Worm (Caenorhabditis elegans) whole organism, mixed stage, embryonic: ENCODE data around the gene irk-1.

Source experiments
- nhr-237 ChIP-seq: fragments of 150-350 bp; optimal IDR thresholded peaks from 2 replicates; lab custom pipeline; 2014; ENCODE audit warnings: missing biosample characterization, missing genetic modification characterization
- snpc-4 ChIP-seq: fragments of 150-350 bp; optimal IDR thresholded peaks from 2 replicates; lab custom pipeline; 2014; ENCODE audit warnings: missing biosample characterization, missing genetic modification characterization
- unc-39 ChIP-seq: fragments of 150-350 bp; optimal IDR thresholded peaks from 2 replicates; lab custom pipeline; 2014; ENCODE audit warnings: missing biosample characterization, missing genetic modification characterization
- unc-62 ChIP-seq: fragments of 150-350 bp; optimal IDR thresholded peaks from 2 replicates; lab custom pipeline; 2014; ENCODE audit warnings: missing biosample characterization, missing genetic modification reagents, missing genetic modification characterization

DNA sequence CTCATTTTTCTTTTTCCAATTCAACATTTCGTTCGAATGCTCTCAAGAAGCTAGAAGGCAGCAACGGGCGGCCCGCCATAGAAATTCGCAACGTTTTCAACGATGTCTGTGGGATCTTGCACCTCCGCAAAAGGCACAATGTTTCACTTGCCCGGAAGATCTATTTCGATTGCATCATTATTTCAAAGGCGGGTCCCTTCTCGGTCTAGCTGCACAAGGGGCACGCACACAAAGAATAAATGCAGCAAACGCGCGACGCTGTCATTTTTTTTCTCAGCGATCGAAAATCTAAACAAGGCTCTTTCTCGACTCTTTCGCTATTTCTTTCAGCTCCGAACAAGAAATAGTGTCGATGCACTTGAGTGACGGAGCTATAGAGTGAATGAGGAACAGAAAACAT, 32.9 kb downstream of the irk-1 start:
- TF ChIP-seq unc-39 (tag; lab: Kevin White, UChicago) (no peak), snpc-4 (tag; lab: Kevin White, UChicago) (no peak), unc-62 (GFP tag; lab: Kevin White, UChicago) (no peak), nhr-237 (tag; lab: Kevin White, UChicago) (no peak)
